Fruit fly (Drosophila melanogaster) whole organism, pupa: ENCODE results near the gene CG33003.

Source experiments
- CG10348 ChIP-seq: fragments of 200-800 bp; sonication (Bioruptor generic); IDR thresholded peaks from 2 replicates; pipeline ENCODE4 v1.3.6; 2022; ENCODE audit warnings: missing biosample characterization, missing genetic modification characterization
- CG12605 ChIP-seq: fragments of 200-800 bp; sonication (Bioruptor generic); IDR thresholded peaks from 2 replicates; pipeline ENCODE4 v1.3.6; 2022; ENCODE audit warnings: missing biosample characterization, missing genetic modification characterization
- CG13204 ChIP-seq: fragments of 200-800 bp; sonication (Bioruptor generic); optimal IDR thresholded peaks from 2 replicates; lab custom pipeline; 2018; ENCODE audit warnings: missing biosample characterization, mild to moderate bottlenecking, missing genetic modification characterization, moderate library complexity
- CG14655 ChIP-seq: fragments of 200-800 bp; sonication (Bioruptor generic); optimal IDR thresholded peaks from 3 replicates; lab custom pipeline; 2017; ENCODE audit warnings: mild to moderate bottlenecking, missing biosample characterization, missing genetic modification reagents, missing genetic modification characterization
- CG15710 ChIP-seq: fragments of 200-800 bp; sonication (Bioruptor generic); optimal IDR thresholded peaks from 2 replicates; lab custom pipeline; 2018; ENCODE audit warnings: missing biosample characterization, mild to moderate bottlenecking, missing genetic modification characterization, moderate library complexity
- CG17806 ChIP-seq: fragments of 200-800 bp; sonication (Bioruptor generic); optimal IDR thresholded peaks from 2 replicates; lab custom pipeline; 2018; ENCODE audit warnings: missing biosample characterization, mild to moderate bottlenecking, missing genetic modification characterization, moderate library complexity
- CG32121 ChIP-seq: fragments of 200-800 bp; sonication (Bioruptor generic); IDR thresholded peaks from 2 replicates; pipeline ENCODE4 v1.3.6; 2022; ENCODE audit warnings: missing biosample characterization, missing genetic modification characterization
- CG34367 ChIP-seq: fragments of 200-800 bp; sonication (Bioruptor generic); optimal IDR thresholded peaks from 2 replicates; lab custom pipeline; 2018; ENCODE audit warnings: missing biosample characterization, mild to moderate bottlenecking, missing genetic modification characterization
- CG4496 ChIP-seq: fragments of 200-800 bp; sonication (Bioruptor generic); IDR thresholded peaks from 3 replicates; pipeline ENCODE4 v1.3.6; 2022; ENCODE audit warnings: missing biosample characterization, missing genetic modification characterization
- CG8159 ChIP-seq: fragments of 200-800 bp; sonication (Bioruptor generic); optimal IDR thresholded peaks from 3 replicates; lab custom pipeline; 2018; ENCODE audit warnings: missing biosample characterization, mild to moderate bottlenecking, missing genetic modification characterization, moderate library complexity
- CG8301 ChIP-seq: fragments of 200-800 bp; sonication (Bioruptor generic); optimal IDR thresholded peaks from 2 replicates; lab custom pipeline; 2018; ENCODE audit warnings: missing biosample characterization, mild to moderate bottlenecking, missing genetic modification characterization
- CG9948 ChIP-seq: fragments of 200-800 bp; sonication (Bioruptor generic); optimal IDR thresholded peaks from 2 replicates; lab custom pipeline; 2018; ENCODE audit warnings: missing biosample characterization, mild to moderate bottlenecking, missing genetic modification characterization, moderate library complexity
- D1 ChIP-seq: fragments of 200-800 bp; sonication (Bioruptor generic); optimal IDR thresholded peaks from 2 replicates; lab custom pipeline; 2018; ENCODE audit warnings: missing biosample characterization, mild to moderate bottlenecking, missing genetic modification characterization, moderate library complexity
- EcR ChIP-seq: fragments of 200-800 bp; sonication (Bioruptor generic); optimal IDR thresholded peaks from 3 replicates; lab custom pipeline; 2019; ENCODE audit warnings: missing biosample characterization, missing genetic modification characterization, mild to moderate bottlenecking, moderate library complexity, missing genetic modification reagents
- Ets98B ChIP-seq: fragments of 200-800 bp; sonication (Bioruptor generic); IDR thresholded peaks from 2 replicates; pipeline ENCODE4 v1.3.6; 2022; ENCODE audit warnings: missing biosample characterization, missing genetic modification characterization
- Pif1A ChIP-seq: fragments of 200-800 bp; sonication (Bioruptor generic); optimal IDR thresholded peaks from 3 replicates; lab custom pipeline; 2016; ENCODE audit warnings: missing biosample characterization, missing genetic modification characterization
- Pif1B ChIP-seq: fragments of 200-800 bp; sonication (Bioruptor generic); optimal IDR thresholded peaks from 3 replicates; lab custom pipeline; 2016; ENCODE audit warnings: missing biosample characterization, missing genetic modification characterization
- Snoo ChIP-seq: fragments of 200-800 bp; sonication (Bioruptor generic); optimal IDR thresholded peaks from 3 replicates; lab custom pipeline; 2017; ENCODE audit warnings: missing biosample characterization, mild to moderate bottlenecking, missing genetic modification characterization, inconsistent platforms
- fd96Ca ChIP-seq: fragments of 200-800 bp; sonication (Bioruptor generic); IDR thresholded peaks from 3 replicates; pipeline ENCODE4 v1.3.6; 2022; ENCODE audit warnings: missing biosample characterization, missing genetic modification characterization
- gl ChIP-seq: fragments of 200-800 bp; sonication (Bioruptor generic); optimal IDR thresholded peaks from 2 replicates; lab custom pipeline; 2018; ENCODE audit warnings: missing biosample characterization, mild to moderate bottlenecking, missing genetic modification characterization
- rn ChIP-seq: fragments of 200-800 bp; sonication (Bioruptor generic); IDR thresholded peaks from 2 replicates; pipeline ENCODE4 v1.3.6; 2022; ENCODE audit warnings: missing biosample characterization, missing genetic modification characterization

The CG33003 gene

dm6 chr2L:4448582-4449016 lies 47.8 kb downstream of the CG33003 start, which contains the start of gene MFS18:
Gene MFS18 (minus strand): TSS chr2L:4448635.
- peak; percentile 99 for TF ChIP-seq Ets98B (GFP tag; lab: Robert Waterston, UW)
- peak; percentile 100 for TF ChIP-seq CG17806 (tag; lab: Kevin White, UChicago)
- TF ChIP-seq CG4496 (GFP tag; lab: Robert Waterston, UW) = peak; percentile 99
- peak; percentile 98 for TF ChIP-seq rn (GFP tag; lab: Robert Waterston, UW)
- TF ChIP-seq CG12605 (GFP tag; lab: Robert Waterston, UW) = peak; percentile 98
- TF ChIP-seq CG10348 (GFP tag; lab: Robert Waterston, UW) = peak; percentile 81
- peak; percentile 99 for TF ChIP-seq D1 (tag; lab: Kevin White, UChicago)
- TF ChIP-seq gl (tag; lab: Kevin White, UChicago) = peak; percentile 96
- TF ChIP-seq CG14655 (GFP tag; lab: Kevin White, UChicago) = peak; percentile 99
- peak; percentile 97 for TF ChIP-seq Snoo (tag; lab: Kevin White, UChicago)
- peak; percentile 99 for TF ChIP-seq CG32121 (GFP tag; lab: Robert Waterston, UW)
- TF ChIP-seq CG9948 (tag; lab: Kevin White, UChicago) = peak; percentile 98
- peak; percentile 99 for TF ChIP-seq CG8301
- no peak for TF ChIP-seq CG13204 (GFP tag; lab: Kevin White, UChicago)
- TF ChIP-seq CG15710 = peak; percentile 90
- peak; percentile 88 for TF ChIP-seq CG34367 (tag; lab: Kevin White, UChicago)
- peak; percentile 97 for TF ChIP-seq fd96Ca (GFP tag; lab: Robert Waterston, UW)
- TF ChIP-seq Pif1B (GFP tag; lab: Kevin White, UChicago) = peak; percentile 96
- TF ChIP-seq CG8159 (tag; lab: Kevin White, UChicago) = peak; percentile 99
- TF ChIP-seq EcR (GFP tag; lab: Kevin White, UChicago) = peak; percentile 30
- no peak for TF ChIP-seq Pif1A (GFP tag; lab: Kevin White, UChicago)
- TF ChIP-seq, all 21 proteins: peak for 19
